Worm (Caenorhabditis elegans) whole organism, L4 larva: ENCODE data around the gene srx-9.
A peak's percentile ranks its signal among the peaks of the same experiment; 100 is the strongest.

Experiments
- D1046.2 ChIP-seq: fragments of 200-800 bp; sonication (Bioruptor generic); IDR thresholded peaks from 2 replicates; pipeline ENCODE4 v1.3.6; 2022; ENCODE audit warnings: missing genetic modification characterization, missing compliant biosample characterization
- F37D6.2 ChIP-seq: sonication (generic microtip); optimal IDR thresholded peaks from 2 replicates; lab custom pipeline; 2016; ENCODE audit warnings: mild to moderate bottlenecking, missing genetic modification characterization, missing compliant biosample characterization
- ZK337.2 ChIP-seq: fragments of 200-800 bp; sonication (Bioruptor generic); IDR thresholded peaks from 2 replicates; pipeline ENCODE4 v1.3.6; 2022; ENCODE audit warnings: missing genetic modification reagents, missing genetic modification characterization, missing compliant biosample characterization
- aha-1 ChIP-seq: fragments of 150-350 bp; peaks from one replicate; lab custom pipeline; 2014; ENCODE audit warnings: missing biosample characterization, missing genetic modification characterization
- arid-1 ChIP-seq: fragments of 200-800 bp; sonication (Bioruptor generic); conservative IDR thresholded peaks from 2 replicates; pipeline ENCODE4 v1.3.6; 2022; ENCODE audit warnings: missing genetic modification reagents, missing genetic modification characterization, missing compliant biosample characterization
- ceh-82 ChIP-seq: sonication (generic microtip); optimal IDR thresholded peaks from 2 replicates; lab custom pipeline; 2017; ENCODE audit warnings: missing biosample characterization, missing genetic modification characterization
- ctbp-1 ChIP-seq: fragments of 200-800 bp; sonication (Bioruptor generic); IDR thresholded peaks from 2 replicates; pipeline ENCODE4 v1.3.6; 2022; ENCODE audit warnings: missing genetic modification reagents, missing genetic modification characterization, missing compliant biosample characterization
- dpl-1 ChIP-seq: fragments of 150-350 bp; optimal IDR thresholded peaks from 2 replicates; lab custom pipeline; 2014; ENCODE audit warnings: missing biosample characterization, missing genetic modification reagents, missing genetic modification characterization
- duxl-1 ChIP-seq: sonication (generic microtip); optimal IDR thresholded peaks from 2 replicates; lab custom pipeline; 2016; ENCODE audit warnings: mild to moderate bottlenecking, missing genetic modification characterization, moderate library complexity, missing compliant biosample characterization; ENCODE audit not compliant: poor library complexity
- egl-43 ChIP-seq: fragments of 200-800 bp; sonication (Bioruptor generic); IDR thresholded peaks from 2 replicates; pipeline ENCODE4 v1.3.6; 2022; ENCODE audit warnings: missing genetic modification reagents, missing genetic modification characterization, missing compliant biosample characterization
- fkh-10 ChIP-seq: fragments of 150-350 bp; optimal IDR thresholded peaks from 2 replicates; lab custom pipeline; 2014; ENCODE audit warnings: missing biosample characterization, missing genetic modification reagents, missing genetic modification characterization
- gei-8 ChIP-seq: fragments of 200-800 bp; sonication (Bioruptor generic); optimal IDR thresholded peaks from 2 replicates; lab custom pipeline; 2018; ENCODE audit warnings: mild to moderate bottlenecking, missing genetic modification characterization, missing compliant biosample characterization
- hif-1 ChIP-seq, 2 experiments: sonication (generic microtip); optimal IDR thresholded peaks; 2 replicates each; lab custom pipeline; 2016 to 2017; ENCODE audit warnings: missing compliant biosample characterization in 2 of 2, missing genetic modification characterization in 2 of 2, missing genetic modification reagents in 2 of 2, missing genotype in 2 of 2, mild to moderate bottlenecking in 1 of 2
- hlh-11 ChIP-seq: fragments of 200-800 bp; sonication (Bioruptor generic); optimal IDR thresholded peaks from 2 replicates; lab custom pipeline; 2018; ENCODE audit warnings: mild to moderate bottlenecking, missing genetic modification characterization, missing compliant biosample characterization
- hlh-30 ChIP-seq: sonication (generic microtip); optimal IDR thresholded peaks from 2 replicates; lab custom pipeline; 2017; ENCODE audit warnings: antibody characterized with exemption, mild to moderate bottlenecking, missing genetic modification characterization, missing compliant biosample characterization; ENCODE audit not compliant: insufficient read depth
- hmg-1.1 ChIP-seq: fragments of 200-800 bp; sonication (Bioruptor generic); IDR thresholded peaks from 2 replicates; pipeline ENCODE4 v1.3.6; 2022; ENCODE audit warnings: missing genetic modification reagents, missing genetic modification characterization, missing compliant biosample characterization
- lsy-2 ChIP-seq, 2 experiments: fragments of 150-350 bp in 1 of 2; sonication (generic microtip) in 1 of 2; optimal IDR thresholded peaks; 2 replicates each; lab custom pipeline; 2014 to 2017; ENCODE audit warnings: missing biosample characterization in 2 of 2, missing genetic modification characterization in 2 of 2
- madf-5 ChIP-seq, 2 experiments: fragments of 200-800 bp; sonication (Bioruptor generic); IDR thresholded peaks; 2 replicates each; pipeline ENCODE4 v1.3.6; 2022; ENCODE audit warnings: missing compliant biosample characterization in 2 of 2, missing genetic modification characterization in 2 of 2
- mdl-1 ChIP-seq, 2 experiments: fragments of 150-350 bp in 1 of 2; sonication (generic microtip) in 1 of 2; optimal IDR thresholded peaks; 2 replicates each; lab custom pipeline; 2014 to 2017; ENCODE audit warnings: missing biosample characterization in 2 of 2, missing genetic modification characterization in 2 of 2
- mes-2 ChIP-seq: sonication (generic microtip); optimal IDR thresholded peaks from 2 replicates; lab custom pipeline; 2016; ENCODE audit warnings: missing genotype, mild to moderate bottlenecking, missing genetic modification characterization, missing compliant biosample characterization; ENCODE audit not compliant: poor library complexity, severe bottlenecking
- mxl-2 ChIP-seq: fragments of 200-800 bp; sonication (Bioruptor generic); conservative IDR thresholded peaks from 2 replicates; pipeline ENCODE4 v1.3.6; 2022; ENCODE audit warnings: missing genetic modification reagents, missing genetic modification characterization, missing compliant biosample characterization
- mxl-3 ChIP-seq: fragments of 200-800 bp; sonication (Bioruptor generic); optimal IDR thresholded peaks from 2 replicates; lab custom pipeline; 2018; ENCODE audit warnings: mild to moderate bottlenecking, missing genetic modification characterization, missing compliant biosample characterization
- nhr-102 ChIP-seq: sonication (generic microtip); optimal IDR thresholded peaks from 2 replicates; lab custom pipeline; 2016; ENCODE audit warnings: mild to moderate bottlenecking, missing genetic modification characterization, moderate library complexity, missing compliant biosample characterization
- nhr-237 ChIP-seq: sonication (generic microtip); optimal IDR thresholded peaks from 2 replicates; lab custom pipeline; 2017; ENCODE audit warnings: missing biosample characterization, missing genetic modification characterization
- nhr-25 ChIP-seq: sonication (generic microtip); optimal IDR thresholded peaks from 2 replicates; lab custom pipeline; 2017; ENCODE audit warnings: missing genetic modification characterization, mild to moderate bottlenecking, missing compliant biosample characterization, antibody characterized with exemption, moderate library complexity, borderline replicate concordance; ENCODE audit not compliant: insufficient read depth
- nhr-28 ChIP-seq: fragments of 150-350 bp; optimal IDR thresholded peaks from 2 replicates; lab custom pipeline; 2014; ENCODE audit warnings: missing biosample characterization, missing genetic modification characterization
- nhr-41 ChIP-seq: fragments of 200-800 bp; sonication (Bioruptor generic); IDR thresholded peaks from 2 replicates; pipeline ENCODE4 v1.3.6; 2022; ENCODE audit warnings: missing genetic modification reagents, missing genetic modification characterization, missing compliant biosample characterization
- nhr-48 ChIP-seq: sonication (generic microtip); optimal IDR thresholded peaks from 2 replicates; lab custom pipeline; 2016; ENCODE audit warnings: mild to moderate bottlenecking, missing genetic modification characterization, missing compliant biosample characterization
- nhr-6 ChIP-seq: fragments of 150-350 bp; optimal IDR thresholded peaks from 2 replicates; lab custom pipeline; 2014; ENCODE audit warnings: missing biosample characterization, missing genetic modification characterization
- nhr-76 ChIP-seq: fragments of 150-350 bp; optimal IDR thresholded peaks from 2 replicates; lab custom pipeline; 2014; ENCODE audit warnings: missing biosample characterization, missing genetic modification characterization
- rbr-2 ChIP-seq: sonication (generic microtip); optimal IDR thresholded peaks from 2 replicates; lab custom pipeline; 2016; ENCODE audit warnings: missing genotype, missing genetic modification characterization, missing compliant biosample characterization
- saeg-2 ChIP-seq: fragments of 200-800 bp; sonication (Bioruptor generic); IDR thresholded peaks from 2 replicates; pipeline ENCODE4 v1.3.6; 2022; ENCODE audit warnings: missing genetic modification reagents, missing genetic modification characterization, missing compliant biosample characterization
- set-16 ChIP-seq: fragments of 200-800 bp; sonication (Bioruptor generic); IDR thresholded peaks from 2 replicates; pipeline ENCODE4 v1.3.6; 2022; ENCODE audit warnings: missing genetic modification reagents, missing genetic modification characterization, missing compliant biosample characterization
- skn-1 ChIP-seq: fragments of 150-350 bp; optimal IDR thresholded peaks from 2 replicates; lab custom pipeline; 2014; ENCODE audit warnings: missing biosample characterization, missing genetic modification characterization
- snpc-1.2 ChIP-seq: fragments of 200-800 bp; sonication (Bioruptor generic); IDR thresholded peaks from 2 replicates; pipeline ENCODE4 v1.3.6; 2022; ENCODE audit warnings: missing genetic modification reagents, missing genetic modification characterization, missing compliant biosample characterization
- snpc-4 ChIP-seq: fragments of 150-350 bp; optimal IDR thresholded peaks from 2 replicates; lab custom pipeline; 2014; ENCODE audit warnings: missing biosample characterization, missing genetic modification characterization
- spr-1 ChIP-seq: sonication (generic microtip); optimal IDR thresholded peaks from 2 replicates; lab custom pipeline; 2016; ENCODE audit warnings: mild to moderate bottlenecking, missing genetic modification characterization, missing compliant biosample characterization
- tra-1 ChIP-seq: fragments of 200-800 bp; sonication (Bioruptor generic); IDR thresholded peaks from 2 replicates; pipeline ENCODE4 v1.3.6; 2022; ENCODE audit warnings: missing genetic modification reagents, missing genetic modification characterization, missing compliant biosample characterization
- unc-130 ChIP-seq: sonication (generic microtip); optimal IDR thresholded peaks from 2 replicates; lab custom pipeline; 2016; ENCODE audit warnings: missing genetic modification reagents, missing genetic modification characterization, missing compliant biosample characterization
- unc-39 ChIP-seq: sonication (generic microtip); optimal IDR thresholded peaks from 2 replicates; lab custom pipeline; 2017; ENCODE audit warnings: missing biosample characterization, missing genetic modification characterization
- unc-62 ChIP-seq, 3 experiments: fragments of 150-350 bp in 1 of 3; sonication (generic microtip); optimal IDR thresholded peaks in 2 of 3; peaks in 1 of 3; 1 replicate in 1 of 3; 2 replicates in 2 of 3; lab custom pipeline; 2014 to 2017; ENCODE audit warnings: missing biosample characterization in 3 of 3, missing genetic modification characterization in 3 of 3, missing genetic modification reagents in 3 of 3, missing genotype in 1 of 3
- vab-7 ChIP-seq: fragments of 200-800 bp; sonication (Bioruptor generic); IDR thresholded peaks from 2 replicates; pipeline ENCODE4 v1.3.6; 2022; ENCODE audit warnings: missing genetic modification reagents, missing genetic modification characterization, missing compliant biosample characterization
- zfp-2 ChIP-seq: sonication (generic microtip); optimal IDR thresholded peaks from 2 replicates; lab custom pipeline; 2016; ENCODE audit warnings: mild to moderate bottlenecking, missing genetic modification characterization, missing compliant biosample characterization

srx-9 gene

DNA sequence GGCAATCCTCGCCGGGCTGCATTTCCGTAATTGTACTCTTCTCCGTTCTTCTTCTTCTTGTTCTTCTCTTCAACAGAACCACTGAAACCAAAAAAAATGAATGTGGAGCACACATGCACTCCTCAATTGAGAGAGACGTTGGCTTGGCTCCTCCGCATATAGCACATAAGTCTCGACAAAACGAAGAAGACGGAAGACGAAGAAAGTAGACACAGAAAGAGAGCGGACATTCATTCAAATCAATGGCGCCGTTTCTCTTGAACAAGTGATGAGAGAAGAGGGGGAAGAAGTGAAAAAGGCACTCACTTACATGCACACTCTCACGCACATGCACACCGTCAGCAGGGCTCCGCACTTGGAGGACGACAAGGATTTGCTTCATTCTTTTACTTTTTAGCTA is 42.3 kb upstream of the srx-9 start, which contains the start of gene F25E5.9:
TSS of gene F25E5.9 (minus strand) at position 382 of the 400 bp plus-strand sequence.
- TF ChIP-seq nhr-76 (no peak), D1046.2 (GFP tag; lab: Robert Waterston, UW) (0 out of 2 replicates have a peak, but pooled peaks have one; percentile 40), duxl-1 (peak; percentile 48), F37D6.2 (tag; lab: Kevin White, UChicago) (no peak), snpc-4 (tag; lab: Kevin White, UChicago) (no peak), ZK337.2 (GFP tag; lab: Robert Waterston, UW) (no peak), tra-1 (GFP tag; lab: Robert Waterston, UW) (0 out of 2 replicates have a peak, but pooled peaks have one; percentile 11), zfp-2 (tag; lab: Kevin White, UChicago) (no peak), gei-8 (GFP tag; lab: Kevin White, UChicago) (no peak), hlh-11 (tag; lab: Kevin White, UChicago) (peak; percentile 7), mes-2 (tag; lab: Kevin White, UChicago) (peak; percentile 23), nhr-28 (no peak), saeg-2 (GFP tag; lab: Robert Waterston, UW) (0 out of 2 replicates have a peak, but pooled peaks have one; percentile 34), ctbp-1 (GFP tag; lab: Robert Waterston, UW) (peak; percentile 61), hif-1 (tag; optimal IDR thresholded peaks at IDR 0.05; lab: Kevin White, UChicago) (peak in 1 of 2 experiments; percentile 3), hlh-30 (tag; lab: Kevin White, UChicago) (peak; percentile 20), nhr-48 (tag; lab: Kevin White, UChicago) (no peak), vab-7 (0 out of 2 replicates have a peak, but pooled peaks have one; percentile 6), nhr-41 (GFP tag; lab: Robert Waterston, UW) (no peak), mxl-3 (GFP tag; lab: Kevin White, UChicago) (peak; percentile 16), egl-43 (GFP tag; lab: Robert Waterston, UW) (peak; percentile 72; the same call in 1 of the 2 replicates), unc-130 (no peak), arid-1 (no peak), nhr-6 (peak; percentile 2), mdl-1 (tag; optimal IDR thresholded peaks at IDR 0.05; lab: Kevin White, UChicago) (peak in 1 of 2 experiments; percentile 22), rbr-2 (tag; lab: Kevin White, UChicago) (peak; percentile 28), mxl-2 (GFP tag; lab: Robert Waterston, UW) (no peak), nhr-25 (tag; lab: Kevin White, UChicago) (no peak), nhr-102 (tag; lab: Kevin White, UChicago) (no peak), dpl-1 (GFP tag; lab: Kevin White, UChicago) (no peak), spr-1 (tag; lab: Kevin White, UChicago) (no peak), set-16 (GFP tag; lab: Robert Waterston, UW) (0 out of 2 replicates have a peak, but pooled peaks have one; percentile 12), unc-62 (GFP tag; optimal IDR thresholded peaks at IDR 0.05 in 1 of 2; lab: Kevin White, UChicago) (peak in 1 of 2 experiments; percentile 33), unc-62 (tag; optimal IDR thresholded peaks at IDR 0.05; lab: Kevin White, UChicago) (no peak), aha-1 (no peak), fkh-10 (GFP tag; lab: Kevin White, UChicago) (peak; percentile 29), ceh-82 (no peak), hmg-1.1 (GFP tag; lab: Robert Waterston, UW) (peak; percentile 67), snpc-1.2 (GFP tag; lab: Robert Waterston, UW) (no peak), nhr-237 (tag; lab: Kevin White, UChicago) (no peak), lsy-2 (tag; optimal IDR thresholded peaks at IDR 0.05; lab: Kevin White, UChicago) (peak in 1 of 2 experiments; percentile 16), madf-5 (GFP tag; IDR thresholded peaks at IDR 0.05; lab: Robert Waterston, UW) (no peak), skn-1 (tag; lab: Kevin White, UChicago) (no peak), unc-39 (no peak)
